Worm (Caenorhabditis elegans) whole organism, L3 larva: ENCODE results near the gene T24G10.2.

Experiments used
- aly-2 ChIP-seq: fragments of 150-350 bp; optimal IDR thresholded peaks from 2 replicates; lab custom pipeline; 2014; ENCODE audit warnings: missing biosample characterization, missing genetic modification characterization
- ama-1 ChIP-seq: fragments of 150-350 bp; optimal IDR thresholded peaks from 2 replicates; lab custom pipeline; 2018
- egl-27 ChIP-seq: sonication (generic microtip); optimal IDR thresholded peaks from 4 replicates; lab custom pipeline; 2017; ENCODE audit warnings: missing biosample characterization, missing genetic modification reagents, missing genetic modification characterization
- egl-5 ChIP-seq: fragments of 150-350 bp; optimal IDR thresholded peaks from 2 replicates; lab custom pipeline; 2017; ENCODE audit warnings: missing biosample characterization, missing genetic modification reagents, missing genetic modification characterization, inconsistent platforms
- elt-1 ChIP-seq: fragments of 150-350 bp; optimal IDR thresholded peaks from 2 replicates; lab custom pipeline; 2014; ENCODE audit warnings: missing biosample characterization, missing genetic modification characterization
- elt-3 ChIP-seq, 3 experiments: fragments of 150-350 bp in 1 of 3; sonication (generic microtip) in 2 of 3; optimal IDR thresholded peaks; 2 replicates in 2 of 3; 4 replicates in 1 of 3; lab custom pipeline; 2014 to 2017; ENCODE audit warnings: missing biosample characterization in 3 of 3, missing genetic modification characterization in 3 of 3
- fos-1 ChIP-seq: fragments of 150-350 bp; optimal IDR thresholded peaks from 2 replicates; lab custom pipeline; 2014; ENCODE audit warnings: missing biosample characterization, missing genetic modification characterization
- nhr-237 ChIP-seq: fragments of 150-350 bp; optimal IDR thresholded peaks from 2 replicates; lab custom pipeline; 2014; ENCODE audit warnings: missing biosample characterization, missing genetic modification characterization
- pha-4 ChIP-seq: fragments of 150-350 bp; optimal IDR thresholded peaks from 2 replicates; lab custom pipeline; 2014; ENCODE audit warnings: missing biosample characterization, missing genetic modification reagents, missing genetic modification characterization
- unc-39 ChIP-seq: sonication (generic microtip); optimal IDR thresholded peaks from 4 replicates; lab custom pipeline; 2017; ENCODE audit warnings: missing biosample characterization, missing genetic modification characterization
- unc-62 ChIP-seq: fragments of 150-350 bp; sonication (generic microtip); optimal IDR thresholded peaks from 4 replicates; lab custom pipeline; 2014; ENCODE audit warnings: missing biosample characterization, missing genetic modification reagents, missing genetic modification characterization

DNA sequence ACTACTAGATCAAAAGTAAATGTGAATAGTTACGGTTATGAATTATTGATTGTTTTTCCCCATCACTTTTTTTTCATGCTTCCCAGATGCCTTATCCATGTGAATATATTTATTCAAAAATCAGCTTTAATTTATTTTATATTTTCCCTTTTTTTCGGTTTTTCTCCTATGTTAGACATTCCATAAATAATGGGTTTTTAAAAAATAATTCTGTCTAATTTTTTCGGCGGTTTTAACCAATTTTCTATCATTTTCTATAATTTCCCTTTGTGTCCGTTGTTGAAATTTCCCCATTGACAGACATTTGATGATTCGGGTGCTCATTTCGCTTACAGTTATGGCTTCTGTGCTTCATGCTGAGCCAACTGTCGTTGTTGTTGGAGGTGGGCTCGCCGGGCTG is 18.5 kb upstream of the T24G10.2 start, which contains the start of gene F48E8.3:
- no peak for TF ChIP-seq egl-5 (tag; lab: Kevin White, UChicago)
- TF ChIP-seq egl-27 (tag; lab: Kevin White, UChicago) = no peak
- TF ChIP-seq elt-3 (tag; optimal IDR thresholded peaks at IDR 0.05; lab: Kevin White, UChicago) = no peak
- no peak for TF ChIP-seq nhr-237 (tag; lab: Kevin White, UChicago)
- no peak for TF ChIP-seq pha-4 (tag; lab: Kevin White, UChicago)
- no peak for TF ChIP-seq elt-1 (tag; lab: Kevin White, UChicago)
- no peak for TF ChIP-seq unc-62 (GFP tag; lab: Kevin White, UChicago)
- TF ChIP-seq fos-1 (tag; lab: Kevin White, UChicago) = no peak
- no peak for TF ChIP-seq ama-1 (lab: Kevin White, UChicago)
- no peak for TF ChIP-seq unc-39 (tag; lab: Kevin White, UChicago)
- no peak for TF ChIP-seq aly-2 (tag; lab: Kevin White, UChicago)
